Worm (Caenorhabditis elegans) whole organism, L4 larva: ENCODE data around the gene ergi-2.

ENCODE experiments used
- F37D6.2 ChIP-seq: sonication (generic microtip); optimal IDR thresholded peaks from 2 replicates; lab custom pipeline; 2016; ENCODE audit warnings: mild to moderate bottlenecking, missing genetic modification characterization, missing compliant biosample characterization
- R02D3.7 ChIP-seq: fragments of 150-350 bp; sonication (generic microtip); optimal IDR thresholded peaks from 3 replicates; lab custom pipeline; 2014; ENCODE audit warnings: missing biosample characterization, missing genetic modification characterization
- T26A8.4 ChIP-seq: fragments of 200-800 bp; sonication (Bioruptor generic); IDR thresholded peaks from 2 replicates; pipeline ENCODE4 v1.3.6; 2022; ENCODE audit warnings: missing genetic modification characterization, missing compliant biosample characterization
- Y48G9A.11 ChIP-seq: fragments of 200-800 bp; sonication (Bioruptor generic); IDR thresholded peaks from 2 replicates; pipeline ENCODE4 v1.3.6; 2022; ENCODE audit warnings: missing genetic modification reagents, missing genetic modification characterization, missing compliant biosample characterization
- Y5F2A.4 ChIP-seq: fragments of 200-800 bp; sonication (Bioruptor generic); optimal IDR thresholded peaks from 2 replicates; lab custom pipeline; 2018; ENCODE audit warnings: mild to moderate bottlenecking, missing genetic modification characterization, missing compliant biosample characterization
- Y75B8A.6 ChIP-seq: fragments of 200-800 bp; sonication (Bioruptor generic); IDR thresholded peaks from 2 replicates; pipeline ENCODE4 v1.3.6; 2022; ENCODE audit warnings: missing genetic modification reagents, missing genetic modification characterization, missing compliant biosample characterization
- attf-4 ChIP-seq: sonication (generic microtip); optimal IDR thresholded peaks from 3 replicates; lab custom pipeline; 2017; ENCODE audit warnings: missing biosample characterization, missing genetic modification characterization
- ceh-44 ChIP-seq: fragments of 200-800 bp; sonication (Bioruptor generic); IDR thresholded peaks from 2 replicates; pipeline ENCODE4 v1.3.6; 2022; ENCODE audit warnings: missing genetic modification reagents, missing genetic modification characterization, missing compliant biosample characterization
- ceh-62 ChIP-seq: sonication (generic microtip); optimal IDR thresholded peaks from 2 replicates; lab custom pipeline; 2017; ENCODE audit warnings: missing biosample characterization, missing genetic modification characterization
- ceh-82 ChIP-seq: sonication (generic microtip); optimal IDR thresholded peaks from 2 replicates; lab custom pipeline; 2017; ENCODE audit warnings: missing biosample characterization, missing genetic modification characterization
- ces-1 ChIP-seq: fragments of 150-350 bp; sonication (generic microtip); optimal IDR thresholded peaks from 4 replicates; lab custom pipeline; 2014; ENCODE audit warnings: missing biosample characterization, missing genetic modification reagents, missing genetic modification characterization
- cey-2 ChIP-seq: sonication (generic microtip); optimal IDR thresholded peaks from 3 replicates; lab custom pipeline; 2017; ENCODE audit warnings: missing genetic modification characterization, mild to moderate bottlenecking, missing compliant biosample characterization, antibody characterized with exemption, borderline replicate concordance; ENCODE audit not compliant: insufficient read depth
- daf-12 ChIP-seq: fragments of 150-350 bp; optimal IDR thresholded peaks from 2 replicates; lab custom pipeline; 2014; ENCODE audit warnings: missing biosample characterization, missing genetic modification reagents, missing genetic modification characterization
- daf-8 ChIP-seq: fragments of 200-800 bp; sonication (Bioruptor generic); IDR thresholded peaks from 2 replicates; pipeline ENCODE4 v1.3.6; 2022; ENCODE audit warnings: missing genetic modification characterization, missing compliant biosample characterization
- dmd-6 ChIP-seq: fragments of 200-800 bp; sonication (Bioruptor generic); IDR thresholded peaks from 2 replicates; pipeline ENCODE4 v1.3.6; 2022; ENCODE audit warnings: missing genetic modification reagents, missing genetic modification characterization, missing compliant biosample characterization
- dpl-1 ChIP-seq: fragments of 150-350 bp; optimal IDR thresholded peaks from 2 replicates; lab custom pipeline; 2014; ENCODE audit warnings: missing biosample characterization, missing genetic modification reagents, missing genetic modification characterization
- dve-1 ChIP-seq: sonication (generic microtip); optimal IDR thresholded peaks from 2 replicates; lab custom pipeline; 2017; ENCODE audit warnings: antibody characterized with exemption, mild to moderate bottlenecking, missing genetic modification characterization, missing compliant biosample characterization; ENCODE audit not compliant: insufficient read depth
- egl-27 ChIP-seq: sonication (generic microtip); optimal IDR thresholded peaks from 3 replicates; lab custom pipeline; 2017; ENCODE audit warnings: missing biosample characterization, missing genetic modification reagents, missing genetic modification characterization
- hlh-11 ChIP-seq: fragments of 200-800 bp; sonication (Bioruptor generic); optimal IDR thresholded peaks from 2 replicates; lab custom pipeline; 2018; ENCODE audit warnings: mild to moderate bottlenecking, missing genetic modification characterization, missing compliant biosample characterization
- hlh-30 ChIP-seq: sonication (generic microtip); optimal IDR thresholded peaks from 2 replicates; lab custom pipeline; 2017; ENCODE audit warnings: antibody characterized with exemption, mild to moderate bottlenecking, missing genetic modification characterization, missing compliant biosample characterization; ENCODE audit not compliant: insufficient read depth
- hmg-1.1 ChIP-seq: fragments of 200-800 bp; sonication (Bioruptor generic); IDR thresholded peaks from 2 replicates; pipeline ENCODE4 v1.3.6; 2022; ENCODE audit warnings: missing genetic modification reagents, missing genetic modification characterization, missing compliant biosample characterization
- jun-1 ChIP-seq: fragments of 150-350 bp; optimal IDR thresholded peaks from 2 replicates; lab custom pipeline; 2014; ENCODE audit warnings: missing biosample characterization, missing genetic modification reagents, missing genetic modification characterization
- lim-7 ChIP-seq: fragments of 200-800 bp; sonication (Bioruptor generic); IDR thresholded peaks from 2 replicates; pipeline ENCODE4 v1.3.6; 2022; ENCODE audit warnings: missing genetic modification characterization, missing compliant biosample characterization
- lin-15B ChIP-seq: fragments of 150-350 bp; sonication (generic microtip); optimal IDR thresholded peaks from 3 replicates; lab custom pipeline; 2014; ENCODE audit warnings: missing biosample characterization, missing genetic modification characterization
- lin-39 ChIP-seq: fragments of 150-350 bp; optimal IDR thresholded peaks from 2 replicates; lab custom pipeline; 2014; ENCODE audit warnings: missing biosample characterization, missing genetic modification reagents, missing genetic modification characterization
- lsy-2 ChIP-seq, 2 experiments: fragments of 150-350 bp in 1 of 2; sonication (generic microtip) in 1 of 2; optimal IDR thresholded peaks; 2 replicates each; lab custom pipeline; 2014 to 2017; ENCODE audit warnings: missing biosample characterization in 2 of 2, missing genetic modification characterization in 2 of 2
- mep-1 ChIP-seq: fragments of 150-350 bp; sonication (generic microtip); optimal IDR thresholded peaks from 3 replicates; lab custom pipeline; 2014; ENCODE audit warnings: missing biosample characterization, missing genetic modification characterization
- mes-2 ChIP-seq: sonication (generic microtip); optimal IDR thresholded peaks from 2 replicates; lab custom pipeline; 2016; ENCODE audit warnings: missing genotype, mild to moderate bottlenecking, missing genetic modification characterization, missing compliant biosample characterization; ENCODE audit not compliant: poor library complexity, severe bottlenecking
- nhr-11 ChIP-seq: fragments of 150-350 bp; optimal IDR thresholded peaks from 2 replicates; lab custom pipeline; 2014; ENCODE audit warnings: missing biosample characterization, missing genetic modification characterization
- nhr-28 ChIP-seq: fragments of 150-350 bp; optimal IDR thresholded peaks from 2 replicates; lab custom pipeline; 2014; ENCODE audit warnings: missing biosample characterization, missing genetic modification characterization
- nhr-6 ChIP-seq: fragments of 150-350 bp; optimal IDR thresholded peaks from 2 replicates; lab custom pipeline; 2014; ENCODE audit warnings: missing biosample characterization, missing genetic modification characterization
- nhr-76 ChIP-seq: fragments of 150-350 bp; optimal IDR thresholded peaks from 2 replicates; lab custom pipeline; 2014; ENCODE audit warnings: missing biosample characterization, missing genetic modification characterization
- pha-4 ChIP-seq, 2 experiments: fragments of 150-350 bp in 1 of 2; fragments of 200-800 bp in 1 of 2; sonication (Bioruptor generic) in 1 of 2; IDR thresholded peaks in 1 of 2; optimal IDR thresholded peaks in 1 of 2; 2 replicates each; pipeline versions ENCODE4 v1.3.6 to Lab custom; 2014 to 2022; ENCODE audit warnings: missing genetic modification characterization in 2 of 2, missing genetic modification reagents in 2 of 2, missing biosample characterization in 1 of 2, missing compliant biosample characterization in 1 of 2
- php-3 ChIP-seq: fragments of 200-800 bp; sonication (Bioruptor generic); IDR thresholded peaks from 2 replicates; pipeline ENCODE4 v1.3.6; 2022; ENCODE audit warnings: missing genetic modification reagents, missing genetic modification characterization, missing compliant biosample characterization
- rbr-2 ChIP-seq: sonication (generic microtip); optimal IDR thresholded peaks from 2 replicates; lab custom pipeline; 2016; ENCODE audit warnings: missing genotype, missing genetic modification characterization, missing compliant biosample characterization
- snpc-1.2 ChIP-seq: fragments of 200-800 bp; sonication (Bioruptor generic); IDR thresholded peaks from 2 replicates; pipeline ENCODE4 v1.3.6; 2022; ENCODE audit warnings: missing genetic modification reagents, missing genetic modification characterization, missing compliant biosample characterization
- tag-97 ChIP-seq: fragments of 200-800 bp; sonication (Bioruptor generic); IDR thresholded peaks from 2 replicates; pipeline ENCODE4 v1.3.6; 2022; ENCODE audit warnings: missing genetic modification characterization, missing compliant biosample characterization
- tra-1 ChIP-seq: fragments of 200-800 bp; sonication (Bioruptor generic); IDR thresholded peaks from 2 replicates; pipeline ENCODE4 v1.3.6; 2022; ENCODE audit warnings: missing genetic modification reagents, missing genetic modification characterization, missing compliant biosample characterization
- unc-39 ChIP-seq: sonication (generic microtip); optimal IDR thresholded peaks from 2 replicates; lab custom pipeline; 2017; ENCODE audit warnings: missing biosample characterization, missing genetic modification characterization
- unc-62 ChIP-seq, 3 experiments: fragments of 150-350 bp in 1 of 3; sonication (generic microtip); optimal IDR thresholded peaks in 2 of 3; peaks in 1 of 3; 1 replicate in 1 of 3; 2 replicates in 2 of 3; lab custom pipeline; 2014 to 2017; ENCODE audit warnings: missing biosample characterization in 3 of 3, missing genetic modification characterization in 3 of 3, missing genetic modification reagents in 3 of 3, missing genotype in 1 of 3

The ergi-2 gene

DNA sequence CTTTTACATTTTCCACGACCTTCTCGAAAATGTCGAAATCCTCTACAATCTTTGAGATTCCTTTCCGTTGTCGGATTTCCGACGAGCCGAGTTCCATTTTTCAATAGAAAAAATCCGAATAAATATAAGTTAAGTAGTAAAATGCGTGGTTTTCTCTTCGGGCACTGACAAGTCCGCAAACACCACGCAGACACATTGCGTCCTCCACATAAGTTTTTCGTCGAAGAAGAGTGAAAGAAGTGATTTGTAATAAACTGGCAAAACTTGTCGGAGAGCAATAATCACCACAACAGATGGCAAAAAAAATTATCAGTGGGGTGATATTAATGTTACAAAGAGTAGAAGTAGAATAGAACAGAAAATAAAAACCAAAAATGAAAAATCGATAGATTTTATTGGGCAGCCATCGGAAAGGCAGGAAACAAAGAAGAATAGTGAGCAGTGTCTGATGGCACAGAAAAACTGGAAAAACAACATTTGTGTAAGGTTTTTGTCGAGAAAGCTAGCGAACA, at the start of gene ergi-2:
TSS of gene ergi-2 (minus strand) at position 462 of the 512 bp plus-strand sequence.
- TF ChIP-seq hmg-1.1 (GFP tag; lab: Robert Waterston, UW), result peak; percentile 40; the same call in 1 of the 2 replicates
- no peak for TF ChIP-seq ces-1 (GFP tag; lab: Kevin White, UChicago)
- peak; percentile 22 for TF ChIP-seq mep-1
- TF ChIP-seq nhr-28 (tag; lab: Kevin White, UChicago), result no peak
- TF ChIP-seq hlh-11 (tag; lab: Kevin White, UChicago), result peak; percentile 23
- TF ChIP-seq hlh-30, result peak; percentile 19
- peak; percentile 1 for TF ChIP-seq dve-1
- peak; percentile 5 for TF ChIP-seq dpl-1 (GFP tag; lab: Kevin White, UChicago)
- TF ChIP-seq cey-2 (tag; lab: Kevin White, UChicago), result no peak
- peak; percentile 57 for TF ChIP-seq mes-2 (tag; lab: Kevin White, UChicago)
- TF ChIP-seq nhr-6 (tag; lab: Kevin White, UChicago), result peak; percentile 12
- no peak for TF ChIP-seq tag-97 (GFP tag; lab: Robert Waterston, UW)
- peak in 1 of 2 experiments; percentile 22 for TF ChIP-seq lsy-2 (tag; optimal IDR thresholded peaks at IDR 0.05; lab: Kevin White, UChicago)
- TF ChIP-seq jun-1 (tag; lab: Kevin White, UChicago), result no peak

DNA sequence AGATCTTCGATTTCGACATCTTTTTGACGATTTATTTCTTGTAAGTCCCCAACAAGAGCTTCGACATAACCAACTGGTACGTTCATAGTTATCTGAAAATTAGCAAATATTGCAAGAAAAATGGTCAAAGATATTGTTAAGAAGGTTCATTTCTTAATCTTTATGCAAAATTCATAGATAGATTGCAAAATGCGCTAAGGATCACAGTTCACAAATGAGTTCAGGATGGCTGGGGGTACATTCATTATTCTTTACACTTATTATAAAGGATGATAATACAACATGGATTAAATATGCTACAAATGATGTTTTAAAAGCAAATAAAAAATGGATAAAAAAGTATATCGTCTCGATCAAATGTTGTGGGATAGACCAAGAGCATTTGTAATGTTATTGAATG, 49.6 kb upstream of the ergi-2 start, which contains the start of gene H03G16.5:
TSS of gene H03G16.5 (minus strand) at position 101 of the 400 bp plus-strand sequence.
- TF ChIP-seq daf-8 (GFP tag; lab: Robert Waterston, UW), result no peak
- TF ChIP-seq T26A8.4 (GFP tag; lab: Robert Waterston, UW), result no peak
- no peak for TF ChIP-seq nhr-6 (tag; lab: Kevin White, UChicago)
- TF ChIP-seq mes-2 (tag; lab: Kevin White, UChicago), result no peak

DNA sequence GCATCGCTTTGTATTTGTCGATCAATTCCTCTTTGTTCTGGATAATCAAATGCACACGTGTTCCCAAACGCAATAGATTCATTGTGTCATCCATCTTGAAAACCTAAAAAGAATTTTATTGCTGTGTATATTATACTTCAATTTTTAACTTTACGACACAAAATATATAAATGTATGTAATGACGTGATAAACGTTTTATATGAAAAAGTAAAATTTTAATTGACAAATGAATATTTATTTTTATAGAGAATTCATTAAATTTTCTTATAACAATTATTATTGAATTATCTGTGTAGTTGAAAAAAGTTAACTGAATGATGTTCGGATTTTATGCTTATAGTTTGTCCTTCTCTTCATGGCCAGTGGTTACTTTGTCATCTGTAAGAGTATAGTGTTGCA, 48.8 kb upstream of the ergi-2 start, which contains the start of gene H03G16.7:
TSS of gene H03G16.7 (minus strand) at position 101 of the 400 bp plus-strand sequence.
- no peak for TF ChIP-seq pha-4 (GFP tag; IDR thresholded peaks at IDR 0.05; lab: Robert Waterston, UW)
- no peak for TF ChIP-seq pha-4 (tag; optimal IDR thresholded peaks at IDR 0.05; lab: Kevin White, UChicago)
- no peak for TF ChIP-seq Y75B8A.6
- TF ChIP-seq lim-7, result no peak
- no peak for TF ChIP-seq rbr-2 (tag; lab: Kevin White, UChicago)
- TF ChIP-seq T26A8.4 (GFP tag; lab: Robert Waterston, UW), result no peak
- no peak for TF ChIP-seq daf-12 (tag; lab: Kevin White, UChicago)
- TF ChIP-seq dmd-6 (GFP tag; lab: Robert Waterston, UW), result no peak
- TF ChIP-seq tra-1, result no peak
- TF ChIP-seq dpl-1 (GFP tag; lab: Kevin White, UChicago), result no peak
- TF ChIP-seq egl-27 (tag; lab: Kevin White, UChicago), result no peak

DNA sequence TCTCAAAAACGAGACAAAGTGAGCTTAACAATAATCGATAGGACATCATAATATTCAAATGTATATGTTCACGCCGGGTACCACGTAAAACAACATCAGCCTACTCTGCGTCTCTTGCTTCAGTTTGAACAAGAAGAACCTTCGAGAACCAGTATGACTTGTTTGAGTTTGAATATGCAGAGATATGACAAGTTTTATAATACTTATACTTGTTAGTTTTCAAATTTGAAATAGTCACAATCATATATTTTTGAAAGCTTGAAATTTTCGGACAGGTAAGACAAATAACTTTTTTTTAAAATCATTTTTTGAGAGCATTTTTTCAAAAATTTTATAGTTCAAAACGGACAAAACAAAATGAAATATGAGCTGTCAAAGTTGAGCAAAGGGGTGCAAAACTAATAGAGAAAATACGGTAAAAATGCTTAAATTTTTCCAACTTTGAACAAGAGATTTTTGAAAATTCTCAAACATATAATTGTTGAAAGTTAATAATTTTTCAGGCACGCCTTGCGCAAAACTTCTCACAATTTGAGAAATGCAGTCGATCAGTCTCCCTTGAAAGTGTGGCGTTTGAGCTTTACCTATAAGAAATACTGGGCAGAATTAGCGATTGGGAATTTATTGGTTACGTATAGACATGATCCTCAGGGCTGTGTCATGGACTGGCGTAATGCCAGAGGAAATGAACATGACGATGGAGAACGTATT, 46.3 kb upstream of the ergi-2 start, which contains the start of gene H03G16.1:
TSS of gene H03G16.1 (plus strand) at position 661 of the 711 bp plus-strand sequence.
- TF ChIP-seq unc-62 (GFP tag; optimal IDR thresholded peaks at IDR 0.05 in 1 of 2; lab: Kevin White, UChicago) (peak in 1 of 2 experiments; percentile 92), unc-62 (tag; optimal IDR thresholded peaks at IDR 0.05; lab: Kevin White, UChicago) (no peak), nhr-11 (tag; lab: Kevin White, UChicago) (no peak)

DNA sequence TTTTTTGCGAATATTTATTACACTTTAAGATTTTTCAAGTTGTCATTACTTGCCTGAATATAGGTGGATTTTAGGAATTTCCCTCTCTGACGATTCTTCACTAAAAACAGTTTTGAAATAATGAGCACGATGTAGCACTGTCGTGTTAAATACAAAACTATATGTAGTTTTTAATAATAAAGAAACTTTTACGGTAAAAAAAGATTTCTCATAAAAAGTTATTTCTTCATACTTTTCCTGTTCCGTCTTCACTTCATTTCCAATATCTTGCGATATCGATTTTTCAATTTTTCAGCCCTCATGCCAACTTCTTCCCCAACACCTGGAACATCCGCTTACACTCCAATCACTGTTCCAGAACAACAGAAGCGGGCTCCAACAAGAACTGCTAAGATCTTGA, 45.3 kb upstream of the ergi-2 start, which contains the start of gene H03G16.6:
TSS of gene H03G16.6 (plus strand) at position 301 of the 400 bp plus-strand sequence.
- no peak for TF ChIP-seq lin-39 (tag; lab: Kevin White, UChicago)
- no peak for TF ChIP-seq Y5F2A.4 (GFP tag; lab: Kevin White, UChicago)
- TF ChIP-seq jun-1 (tag; lab: Kevin White, UChicago), result no peak
- TF ChIP-seq attf-4, result no peak
- TF ChIP-seq unc-39 (tag; lab: Kevin White, UChicago), result no peak
- no peak for TF ChIP-seq ceh-44
- TF ChIP-seq nhr-76, result no peak
- TF ChIP-seq ceh-62 (tag; lab: Kevin White, UChicago), result no peak
- no peak for TF ChIP-seq snpc-1.2 (GFP tag; lab: Robert Waterston, UW)
- no peak for TF ChIP-seq php-3 (GFP tag; lab: Robert Waterston, UW)
- no peak for TF ChIP-seq mep-1
- TF ChIP-seq Y48G9A.11, result no peak
- TF ChIP-seq F37D6.2 (tag; lab: Kevin White, UChicago), result no peak
- no peak for TF ChIP-seq ceh-82
- no peak for TF ChIP-seq hmg-1.1 (GFP tag; lab: Robert Waterston, UW)
- no peak for TF ChIP-seq lin-15B
- TF ChIP-seq R02D3.7 (tag; lab: Kevin White, UChicago), result no peak
- TF ChIP-seq lsy-2 (tag; optimal IDR thresholded peaks at IDR 0.05; lab: Kevin White, UChicago), result no peak
